Worm (Caenorhabditis elegans) whole organism, young adult: ENCODE results near the gene mab-10.

Experiments
- B0035.1 ChIP-seq: sonication (generic microtip); optimal IDR thresholded peaks from 2 replicates; lab custom pipeline; 2016; ENCODE audit warnings: missing genetic modification characterization, mild to moderate bottlenecking, missing compliant biosample characterization, missing genotype, missing genetic modification reagents
- B0261.1 ChIP-seq: sonication (generic microtip); optimal IDR thresholded peaks from 2 replicates; lab custom pipeline; 2016; ENCODE audit warnings: mild to moderate bottlenecking, missing genetic modification characterization, moderate library complexity, missing compliant biosample characterization
- athp-1 ChIP-seq: sonication (generic microtip); optimal IDR thresholded peaks from 2 replicates; lab custom pipeline; 2017; ENCODE audit warnings: mild to moderate bottlenecking, missing genetic modification characterization, missing compliant biosample characterization
- ceh-91 ChIP-seq: fragments of 200-800 bp; sonication (Bioruptor generic); IDR thresholded peaks from 2 replicates; pipeline ENCODE4 v1.3.6; 2022; ENCODE audit warnings: missing genetic modification reagents, missing genetic modification characterization, missing compliant biosample characterization
- dox-1 ChIP-seq: fragments of 200-800 bp; sonication (Bioruptor generic); IDR thresholded peaks from 2 replicates; pipeline ENCODE4 v1.3.6; 2022; ENCODE audit warnings: missing genetic modification reagents, missing genetic modification characterization, missing compliant biosample characterization
- fkh-3 ChIP-seq: sonication (generic microtip); optimal IDR thresholded peaks from 2 replicates; lab custom pipeline; 2016; ENCODE audit warnings: mild to moderate bottlenecking, missing genetic modification characterization, missing compliant biosample characterization
- lin-35 ChIP-seq, 3 experiments: fragments of 150-350 bp in 2 of 3; sonication (generic microtip) in 1 of 3; optimal IDR thresholded peaks; 2 replicates each; lab custom pipeline; 2014 to 2018; ENCODE audit warnings: missing biosample characterization in 3 of 3, missing genetic modification characterization in 3 of 3, missing genetic modification reagents in 3 of 3
- lsl-1 ChIP-seq: fragments of 200-800 bp; sonication (Bioruptor generic); optimal IDR thresholded peaks from 2 replicates; lab custom pipeline; 2018; ENCODE audit warnings: mild to moderate bottlenecking, missing genetic modification characterization, moderate library complexity, missing compliant biosample characterization
- madf-3 ChIP-seq: fragments of 200-800 bp; sonication (Bioruptor generic); IDR thresholded peaks from 2 replicates; pipeline ENCODE4 v1.3.6; 2022; ENCODE audit warnings: missing genetic modification reagents, missing genetic modification characterization, missing compliant biosample characterization
- rcor-1 ChIP-seq: fragments of 200-800 bp; sonication (Bioruptor generic); IDR thresholded peaks from 2 replicates; pipeline ENCODE4 v1.3.6; 2022; ENCODE audit warnings: missing genetic modification reagents, missing genetic modification characterization, missing compliant biosample characterization
- unc-130 ChIP-seq: sonication (generic microtip); optimal IDR thresholded peaks from 2 replicates; lab custom pipeline; 2016; ENCODE audit warnings: missing genetic modification reagents, missing genetic modification characterization, missing compliant biosample characterization
- unc-62 ChIP-seq: fragments of 150-350 bp; optimal IDR thresholded peaks from 2 replicates; lab custom pipeline; 2014; ENCODE audit warnings: missing biosample characterization, missing genetic modification reagents, missing genetic modification characterization
- zim-3 ChIP-seq: sonication (generic microtip); optimal IDR thresholded peaks from 2 replicates; lab custom pipeline; 2017; ENCODE audit warnings: mild to moderate bottlenecking, missing genetic modification characterization, moderate library complexity, missing compliant biosample characterization
- ztf-25 ChIP-seq: fragments of 200-800 bp; sonication (Bioruptor generic); IDR thresholded peaks from 2 replicates; pipeline ENCODE4 v1.3.6; 2022; ENCODE audit warnings: missing genetic modification reagents, missing genetic modification characterization, missing compliant biosample characterization

- no peak for TF ChIP-seq dox-1 (GFP tag; lab: Robert Waterston, UW)
- no peak for TF ChIP-seq zim-3 (tag; lab: Kevin White, UChicago)
- no peak for TF ChIP-seq rcor-1 (GFP tag; lab: Robert Waterston, UW)
- TF ChIP-seq ceh-91 (GFP tag; lab: Robert Waterston, UW), result no peak
- no peak for TF ChIP-seq ztf-25 (GFP tag; lab: Robert Waterston, UW)
- no peak for TF ChIP-seq lsl-1 (GFP tag; lab: Kevin White, UChicago)
- no peak for TF ChIP-seq B0035.1
- TF ChIP-seq unc-62, result no peak
- TF ChIP-seq fkh-3 (tag; lab: Kevin White, UChicago), result no peak
- TF ChIP-seq unc-130 (GFP tag; lab: Kevin White, UChicago), result no peak
- TF ChIP-seq athp-1 (tag; lab: Kevin White, UChicago), result no peak
- no peak for TF ChIP-seq lin-35 (GFP tag; optimal IDR thresholded peaks at IDR 0.05; lab: Kevin White, UChicago)
- TF ChIP-seq madf-3 (GFP tag; lab: Robert Waterston, UW), result no peak
- TF ChIP-seq B0261.1, result no peak
Observed at ce11 chrII:10483860-10484259, 44.0 kb upstream of the mab-10 start.
